Worm (Caenorhabditis elegans) whole organism, L3 larva: ENCODE results near the gene taf-12.
A peak's percentile ranks its signal among the peaks of the same experiment; 100 is the strongest.

Experiments used
- R02D3.7 ChIP-seq: fragments of 150-350 bp; optimal IDR thresholded peaks from 2 replicates; lab custom pipeline; 2014; ENCODE audit warnings: missing biosample characterization, missing genetic modification characterization
- ZK546.5 ChIP-seq: sonication (generic microtip); optimal IDR thresholded peaks from 2 replicates; lab custom pipeline; 2017; ENCODE audit warnings: missing biosample characterization, missing genetic modification characterization
- ama-1 ChIP-seq: fragments of 150-350 bp; optimal IDR thresholded peaks from 2 replicates; lab custom pipeline; 2018
- ceh-16 ChIP-seq: sonication (generic microtip); optimal IDR thresholded peaks from 2 replicates; lab custom pipeline; 2017; ENCODE audit warnings: missing biosample characterization, missing genetic modification characterization
- ceh-28 ChIP-seq: fragments of 150-350 bp; optimal IDR thresholded peaks from 2 replicates; lab custom pipeline; 2014; ENCODE audit warnings: missing biosample characterization, missing genetic modification reagents, missing genetic modification characterization
- ceh-82 ChIP-seq: fragments of 150-350 bp; optimal IDR thresholded peaks from 2 replicates; lab custom pipeline; 2014; ENCODE audit warnings: missing biosample characterization, missing genetic modification characterization
- ceh-9 ChIP-seq: sonication (generic microtip); optimal IDR thresholded peaks from 2 replicates; lab custom pipeline; 2018; ENCODE audit warnings: missing biosample characterization, missing genetic modification characterization
- daf-12 ChIP-seq: fragments of 150-350 bp; optimal IDR thresholded peaks from 2 replicates; lab custom pipeline; 2014; ENCODE audit warnings: missing biosample characterization, missing genetic modification reagents, missing genetic modification characterization
- egl-27 ChIP-seq: sonication (generic microtip); optimal IDR thresholded peaks from 4 replicates; lab custom pipeline; 2017; ENCODE audit warnings: missing biosample characterization, missing genetic modification reagents, missing genetic modification characterization
- egl-5 ChIP-seq: fragments of 150-350 bp; optimal IDR thresholded peaks from 2 replicates; lab custom pipeline; 2017; ENCODE audit warnings: missing biosample characterization, missing genetic modification reagents, missing genetic modification characterization, inconsistent platforms
- elt-1 ChIP-seq: fragments of 150-350 bp; optimal IDR thresholded peaks from 2 replicates; lab custom pipeline; 2014; ENCODE audit warnings: missing biosample characterization, missing genetic modification characterization
- elt-2 ChIP-seq: sonication (generic microtip); optimal IDR thresholded peaks from 2 replicates; lab custom pipeline; 2016; ENCODE audit warnings: missing genetic modification reagents, mild to moderate bottlenecking, missing genetic modification characterization, missing compliant biosample characterization
- elt-3 ChIP-seq, 3 experiments: fragments of 150-350 bp in 1 of 3; sonication (generic microtip) in 2 of 3; optimal IDR thresholded peaks; 2 replicates in 2 of 3; 4 replicates in 1 of 3; lab custom pipeline; 2014 to 2017; ENCODE audit warnings: missing biosample characterization in 3 of 3, missing genetic modification characterization in 3 of 3
- fkh-10 ChIP-seq: sonication (generic microtip); optimal IDR thresholded peaks from 2 replicates; lab custom pipeline; 2017; ENCODE audit warnings: missing biosample characterization, missing genetic modification reagents, missing genetic modification characterization
- fkh-2 ChIP-seq: fragments of 150-350 bp; optimal IDR thresholded peaks from 2 replicates; lab custom pipeline; 2014; ENCODE audit warnings: missing biosample characterization, missing genetic modification reagents, missing genetic modification characterization
- hmg-11 ChIP-seq: sonication (generic microtip); optimal IDR thresholded peaks from 2 replicates; lab custom pipeline; 2016; ENCODE audit warnings: missing genetic modification characterization, missing compliant biosample characterization
- jun-1 ChIP-seq: fragments of 150-350 bp; optimal IDR thresholded peaks from 2 replicates; lab custom pipeline; 2014; ENCODE audit warnings: missing biosample characterization, missing genetic modification reagents, missing genetic modification characterization
- lin-15B ChIP-seq: fragments of 150-350 bp; optimal IDR thresholded peaks from 2 replicates; lab custom pipeline; 2014; ENCODE audit warnings: missing biosample characterization, missing genetic modification characterization
- lin-39 ChIP-seq: fragments of 150-350 bp; optimal IDR thresholded peaks from 2 replicates; lab custom pipeline; 2018; ENCODE audit warnings: missing biosample characterization, missing genetic modification reagents, missing genetic modification characterization
- lsy-12 ChIP-seq: sonication (generic microtip); optimal IDR thresholded peaks from 2 replicates; lab custom pipeline; 2016; ENCODE audit warnings: mild to moderate bottlenecking, missing genetic modification characterization, missing compliant biosample characterization
- mml-1 ChIP-seq: fragments of 150-350 bp; sonication (generic microtip); optimal IDR thresholded peaks from 3 replicates; lab custom pipeline; 2014; ENCODE audit warnings: missing biosample characterization, missing genetic modification characterization
- nfya-1 ChIP-seq: sonication (generic microtip); optimal IDR thresholded peaks from 2 replicates; lab custom pipeline; 2017; ENCODE audit warnings: missing genetic modification characterization, mild to moderate bottlenecking, missing compliant biosample characterization, antibody characterized with exemption, moderate library complexity; ENCODE audit not compliant: insufficient read depth
- nhr-11 ChIP-seq: fragments of 150-350 bp; optimal IDR thresholded peaks from 2 replicates; lab custom pipeline; 2014; ENCODE audit warnings: missing biosample characterization, missing genetic modification characterization
- nhr-12 ChIP-seq: fragments of 150-350 bp; optimal IDR thresholded peaks from 2 replicates; lab custom pipeline; 2014; ENCODE audit warnings: missing biosample characterization, missing genetic modification characterization
- nhr-23 ChIP-seq: fragments of 150-350 bp; optimal IDR thresholded peaks from 2 replicates; lab custom pipeline; 2014; ENCODE audit warnings: missing biosample characterization, missing genetic modification reagents, missing genetic modification characterization
- nhr-237 ChIP-seq: fragments of 150-350 bp; optimal IDR thresholded peaks from 2 replicates; lab custom pipeline; 2014; ENCODE audit warnings: missing biosample characterization, missing genetic modification characterization
- nhr-25 ChIP-seq: sonication (generic microtip); optimal IDR thresholded peaks from 2 replicates; lab custom pipeline; 2017; ENCODE audit warnings: missing biosample characterization, missing genetic modification characterization
- nhr-28 ChIP-seq: fragments of 150-350 bp; optimal IDR thresholded peaks from 2 replicates; lab custom pipeline; 2014; ENCODE audit warnings: missing biosample characterization, missing genetic modification characterization
- nhr-43 ChIP-seq: sonication (generic microtip); optimal IDR thresholded peaks from 2 replicates; lab custom pipeline; 2016; ENCODE audit warnings: mild to moderate bottlenecking, missing genetic modification characterization, missing compliant biosample characterization; ENCODE audit not compliant: poor library complexity, severe bottlenecking
- nhr-67 ChIP-seq: fragments of 150-350 bp; optimal IDR thresholded peaks from 2 replicates; lab custom pipeline; 2014; ENCODE audit warnings: missing biosample characterization, missing genetic modification characterization
- nhr-76 ChIP-seq: fragments of 150-350 bp; sonication (generic microtip); optimal IDR thresholded peaks from 5 replicates; lab custom pipeline; 2014; ENCODE audit warnings: missing biosample characterization, missing genetic modification characterization
- pha-4 ChIP-seq: fragments of 150-350 bp; optimal IDR thresholded peaks from 2 replicates; lab custom pipeline; 2014; ENCODE audit warnings: missing biosample characterization, missing genetic modification reagents, missing genetic modification characterization
- pqm-1 ChIP-seq: fragments of 150-350 bp; optimal IDR thresholded peaks from 2 replicates; lab custom pipeline; 2017; ENCODE audit warnings: missing biosample characterization, missing genetic modification characterization, inconsistent platforms
- sea-2 ChIP-seq: fragments of 150-350 bp; sonication (generic microtip); optimal IDR thresholded peaks from 4 replicates; lab custom pipeline; 2014; ENCODE audit warnings: missing biosample characterization, missing genetic modification reagents, missing genetic modification characterization
- skn-1 ChIP-seq: fragments of 150-350 bp; optimal IDR thresholded peaks from 2 replicates; lab custom pipeline; 2014; ENCODE audit warnings: missing biosample characterization, missing genetic modification characterization
- snpc-4 ChIP-seq: fragments of 150-350 bp; optimal IDR thresholded peaks from 2 replicates; lab custom pipeline; 2014; ENCODE audit warnings: missing biosample characterization, missing genetic modification characterization
- tbx-2 ChIP-seq: sonication (generic microtip); optimal IDR thresholded peaks from 2 replicates; lab custom pipeline; 2016; ENCODE audit warnings: mild to moderate bottlenecking, missing genetic modification characterization, missing compliant biosample characterization
- unc-39 ChIP-seq: sonication (generic microtip); optimal IDR thresholded peaks from 4 replicates; lab custom pipeline; 2017; ENCODE audit warnings: missing biosample characterization, missing genetic modification characterization
- unc-62 ChIP-seq: fragments of 150-350 bp; sonication (generic microtip); optimal IDR thresholded peaks from 4 replicates; lab custom pipeline; 2014; ENCODE audit warnings: missing biosample characterization, missing genetic modification reagents, missing genetic modification characterization
- zag-1 ChIP-seq: fragments of 150-350 bp; optimal IDR thresholded peaks from 2 replicates; lab custom pipeline; 2014; ENCODE audit warnings: missing biosample characterization, missing genetic modification characterization
- ztf-4 ChIP-seq: fragments of 150-350 bp; optimal IDR thresholded peaks from 2 replicates; lab custom pipeline; 2014; ENCODE audit warnings: missing biosample characterization, missing genetic modification characterization

taf-12 gene

ce11 chrIII:11871617-11872016 is 2.5 kb upstream of the taf-12 start:
- TF ChIP-seq nfya-1 (tag; lab: Kevin White, UChicago) (no peak), lin-15B (no peak), sea-2 (no peak), nhr-23 (tag; lab: Kevin White, UChicago) (no peak), fkh-10 (GFP tag; lab: Kevin White, UChicago) (no peak), ceh-9 (tag; lab: Kevin White, UChicago) (no peak), ceh-28 (tag; lab: Kevin White, UChicago) (no peak), ztf-4 (tag; lab: Kevin White, UChicago) (no peak), elt-2 (no peak)

ce11 chrIII:11870009-11870408 is 928 bp upstream of the taf-12 start:
- TF ChIP-seq nhr-43 (peak; percentile 86), lsy-12 (peak; percentile 64), hmg-11 (tag; lab: Kevin White, UChicago) (peak; percentile 82), nhr-67 (tag; lab: Kevin White, UChicago) (no peak), pqm-1 (peak; percentile 61), ceh-16 (peak; percentile 24), ceh-28 (tag; lab: Kevin White, UChicago) (peak; percentile 50), egl-27 (peak; percentile 7), pha-4 (tag; lab: Kevin White, UChicago) (peak; percentile 96), lin-15B (peak; percentile 97), unc-39 (tag; lab: Kevin White, UChicago) (no peak), ZK546.5 (tag; lab: Kevin White, UChicago) (no peak), ceh-82 (no peak), R02D3.7 (tag; lab: Kevin White, UChicago) (peak; percentile 47), ama-1 (peak; percentile 43), elt-3 (tag; optimal IDR thresholded peaks at IDR 0.05; lab: Kevin White, UChicago) (no peak), daf-12 (tag; lab: Kevin White, UChicago) (no peak), nfya-1 (tag; lab: Kevin White, UChicago) (peak; percentile 97), zag-1 (tag; lab: Kevin White, UChicago) (no peak), nhr-237 (no peak), tbx-2 (tag; lab: Kevin White, UChicago) (peak; percentile 25), jun-1 (tag; lab: Kevin White, UChicago) (peak; percentile 68), snpc-4 (peak; percentile 97), elt-1 (no peak), egl-5 (peak; percentile 86), elt-2 (peak; percentile 65), nhr-28 (tag; lab: Kevin White, UChicago) (no peak), ztf-4 (tag; lab: Kevin White, UChicago) (no peak), nhr-12 (tag; lab: Kevin White, UChicago) (no peak), unc-62 (GFP tag; lab: Kevin White, UChicago) (no peak), lin-39 (tag; lab: Kevin White, UChicago) (peak; percentile 95), nhr-23 (tag; lab: Kevin White, UChicago) (peak; percentile 79), nhr-25 (tag; lab: Kevin White, UChicago) (peak; percentile 74), skn-1 (tag; lab: Kevin White, UChicago) (peak; percentile 53), fkh-10 (GFP tag; lab: Kevin White, UChicago) (peak; percentile 68), nhr-76 (no peak), fkh-2 (tag; lab: Kevin White, UChicago) (peak; percentile 23), nhr-11 (tag; lab: Kevin White, UChicago) (no peak)

- no peak for TF ChIP-seq mml-1 (tag; lab: Kevin White, UChicago)
- peak; percentile 64 for TF ChIP-seq nfya-1 (tag; lab: Kevin White, UChicago)
- TF ChIP-seq, all 47 proteins: peak for 1
Measured at ce11 chrIII:11866127-11866526, 3.0 kb downstream of the taf-12 start.
